Fruit fly (Drosophila melanogaster): Measurements from ENCODE around the gene ninaA.

The ninaA gene

dm6 chr2L:867899-868605 lies 9.1 kb upstream of the ninaA start, which contains the start of gene aru (continued):
- TF ChIP-seq sqz (GFP tag; optimal IDR thresholded peaks at IDR 0.05) (no peak), zen (tag; optimal IDR thresholded peaks at IDR 0.05) (no peak), CG32532 (GFP tag; IDR thresholded peaks at IDR 0.05) (no peak; the same call in 1 of the 2 replicates), CG12942 (GFP tag; optimal IDR thresholded peaks at IDR 0.05) (no peak), sr (GFP tag; IDR thresholded peaks at IDR 0.05) (no peak), CG3847 (GFP tag; IDR thresholded peaks at IDR 0.05) (peak; percentile 35; the same call in 1 of the 2 replicates), hbn (GFP tag; IDR thresholded peaks at IDR 0.05; ENCODE audit: partially characterized antibody) (no peak), Hey (tag; optimal IDR thresholded peaks at IDR 0.05) (no peak), NC2β (GFP tag; optimal IDR thresholded peaks at IDR 0.05) (no peak), CG4424 (GFP tag; optimal IDR thresholded peaks at IDR 0.05) (no peak), Ptx1 (GFP tag; IDR thresholded peaks at IDR 0.05) (no peak), CG7786 (GFP tag; optimal IDR thresholded peaks at IDR 0.05) (no peak), pros (GFP tag; optimal IDR thresholded peaks at IDR 0.05) (peak; percentile 76), D19B (GFP tag; optimal IDR thresholded peaks at IDR 0.05) (no peak), Atf-2 (GFP tag; optimal IDR thresholded peaks at IDR 0.05) (no peak), Gug (GFP tag; IDR thresholded peaks at IDR 0.05) (no peak), kni (GFP tag; optimal IDR thresholded peaks at IDR 0.05) (no peak), CG4404 (GFP tag; IDR thresholded peaks at IDR 0.05) (no peak), Fer3 (tag; optimal IDR thresholded peaks at IDR 0.05) (no peak), CG6765 (GFP tag; optimal IDR thresholded peaks at IDR 0.05) (peak; percentile 55), ac (GFP tag; optimal IDR thresholded peaks at IDR 0.05) (peak; percentile 3), CG3281 (GFP tag; optimal IDR thresholded peaks at IDR 0.05) (peak; percentile 42), Mes4 (GFP tag; optimal IDR thresholded peaks at IDR 0.05) (no peak), run (tag; optimal IDR thresholded peaks at IDR 0.05) (no peak), ATbp (GFP tag; optimal IDR thresholded peaks at IDR 0.05) (peak; percentile 41), caup (GFP tag; optimal IDR thresholded peaks at IDR 0.05; ENCODE audit: severe bottlenecking) (peak; percentile 9), CG13424 (tag; optimal IDR thresholded peaks at IDR 0.05) (peak; percentile 34), fd64A (GFP tag; optimal IDR thresholded peaks at IDR 0.05) (no peak), CG31224 (GFP tag; IDR thresholded peaks at IDR 0.05) (no peak), Kr (GFP tag; optimal IDR thresholded peaks at IDR 0.05) (no peak), kay (GFP tag; optimal IDR thresholded peaks at IDR 0.05) (no peak), gsb (GFP tag; IDR thresholded peaks at IDR 0.05) (no peak), Hmx (GFP tag; optimal IDR thresholded peaks at IDR 0.05) (no peak), grau (tag; optimal IDR thresholded peaks at IDR 0.05) (peak; percentile 26), CG3726 (GFP tag; IDR thresholded peaks at IDR 0.05) (no peak), CG10979 (tag; optimal IDR thresholded peaks at IDR 0.05) (peak; percentile 31), CG3163 (GFP tag; optimal IDR thresholded peaks at IDR 0.05) (no peak), CG14014 (GFP tag; IDR thresholded peaks at IDR 0.05) (peak; percentile 16; the same call in 1 of the 2 replicates), onecut (GFP tag; IDR thresholded peaks at IDR 0.05) (no peak), CrebB (tag; optimal IDR thresholded peaks at IDR 0.05) (no peak), CG34422 (GFP tag; IDR thresholded peaks at IDR 0.05) (peak; percentile 49; the same call in 1 of the 3 replicates), CG13287 (GFP tag; IDR thresholded peaks at IDR 0.05; ENCODE audit: partially characterized antibody) (peak; percentile 26; the same call in 1 of the 2 replicates), Awh (GFP tag; IDR thresholded peaks at IDR 0.05) (peak; percentile 24; the same call in 1 of the 2 replicates), CG5953 (GFP tag; IDR thresholded peaks at IDR 0.05) (no peak), CG31441 (GFP tag; IDR thresholded peaks at IDR 0.05) (peak; percentile 29; the same call in 1 of the 2 replicates), HLH3B (GFP tag; IDR thresholded peaks at IDR 0.05) (no peak), CG10147 (GFP tag; optimal IDR thresholded peaks at IDR 0.05) (no peak), D19A (tag; optimal IDR thresholded peaks at IDR 0.05) (peak; percentile 29), tap (tag; optimal IDR thresholded peaks at IDR 0.05) (peak; percentile 46), CG1603 (tag; optimal IDR thresholded peaks at IDR 0.05) (peak; percentile 28)

All from whole organism, embryonic.